Worm (Caenorhabditis elegans): ENCODE measurements around the gene nhl-3.

- TF ChIP-seq dmd-4 (tag; optimal IDR thresholded peaks at IDR 0.05; ENCODE audit: borderline replicate concordance) (no peak), pag-3 (tag; optimal IDR thresholded peaks at IDR 0.05; ENCODE audit: borderline replicate concordance) (no peak), mec-3 (tag; optimal IDR thresholded peaks at IDR 0.05; ENCODE audit: borderline replicate concordance) (no peak), elt-2 (tag; optimal IDR thresholded peaks at IDR 0.05) (no peak), C38D4.7 (GFP tag; optimal IDR thresholded peaks at IDR 0.05) (no peak), hlh-6 (tag; optimal IDR thresholded peaks at IDR 0.05) (no peak)
Measured at ce11 chrII:596702-597101, 5.2 kb downstream of the nhl-3 start.

All from whole organism, late embryonic.